Fruit fly (Drosophila melanogaster) whole organism, embryonic: ENCODE data around the gene CG32573.
A peak's percentile ranks its signal among the peaks of the same experiment; 100 is the strongest.

Experiments
- Adf1 ChIP-seq: fragments of 200-800 bp; sonication (Bioruptor generic); IDR thresholded peaks from 2 replicates; pipeline ENCODE4 v1.3.6; 2022; ENCODE audit warnings: missing biosample characterization, missing genetic modification characterization
- Bgb ChIP-seq: fragments of 200-800 bp; sonication (Bioruptor generic); IDR thresholded peaks from 2 replicates; pipeline ENCODE4 v1.3.6; 2022; ENCODE audit warnings: missing biosample characterization, missing genetic modification characterization; ENCODE audit not compliant: partially characterized antibody
- CG10321 ChIP-seq: fragments of 200-800 bp; sonication (Bioruptor generic); IDR thresholded peaks from 2 replicates; pipeline ENCODE4 v1.3.6; 2022; ENCODE audit warnings: missing biosample characterization, missing genetic modification characterization
- CG11247 ChIP-seq: fragments of 200-800 bp; sonication (Bioruptor generic); IDR thresholded peaks from 2 replicates; pipeline ENCODE4 v1.3.6; 2022; ENCODE audit warnings: missing biosample characterization, missing genetic modification characterization
- CG11560 ChIP-seq: fragments of 200-800 bp; sonication (Bioruptor generic); IDR thresholded peaks from 3 replicates; pipeline ENCODE4 v1.3.6; 2022; ENCODE audit warnings: missing biosample characterization, missing genetic modification characterization
- CG13296 ChIP-seq: fragments of 200-800 bp; sonication (Bioruptor generic); optimal IDR thresholded peaks from 3 replicates; lab custom pipeline; 2018; ENCODE audit warnings: missing biosample characterization, mild to moderate bottlenecking, missing genetic modification characterization
- CG13775 ChIP-seq: fragments of 200-800 bp; sonication (Bioruptor generic); optimal IDR thresholded peaks from 3 replicates; lab custom pipeline; 2017; ENCODE audit warnings: missing biosample characterization, mild to moderate bottlenecking, missing genetic modification characterization
- CG14441 ChIP-seq: fragments of 200-800 bp; sonication (Bioruptor generic); IDR thresholded peaks from 2 replicates; pipeline ENCODE4 v1.3.6; 2022; ENCODE audit warnings: missing biosample characterization, missing genetic modification characterization
- CG15514 ChIP-seq: fragments of 200-800 bp; sonication (Bioruptor generic); optimal IDR thresholded peaks from 3 replicates; lab custom pipeline; 2017; ENCODE audit warnings: missing biosample characterization, missing genetic modification characterization, mild to moderate bottlenecking, moderate library complexity, missing genetic modification reagents
- CG15696 ChIP-seq: fragments of 200-800 bp; sonication (Bioruptor generic); optimal IDR thresholded peaks from 2 replicates; lab custom pipeline; 2019; ENCODE audit warnings: missing biosample characterization, mild to moderate bottlenecking, missing genetic modification characterization, moderate library complexity
- CG16813 ChIP-seq: fragments of 200-800 bp; sonication (Bioruptor generic); IDR thresholded peaks from 3 replicates; pipeline ENCODE4 v1.3.6; 2022; ENCODE audit warnings: missing biosample characterization, missing genetic modification characterization; ENCODE audit not compliant: partially characterized antibody
- CG18011 ChIP-seq: fragments of 200-800 bp; sonication (Bioruptor generic); optimal IDR thresholded peaks from 2 replicates; lab custom pipeline; 2017; ENCODE audit warnings: missing biosample characterization, missing genetic modification characterization, mild to moderate bottlenecking, moderate library complexity, missing genotype
- CG1832 ChIP-seq: fragments of 200-800 bp; sonication (Bioruptor generic); optimal IDR thresholded peaks from 2 replicates; lab custom pipeline; 2017; ENCODE audit warnings: missing biosample characterization, mild to moderate bottlenecking, missing genetic modification characterization, inconsistent platforms
- CG2129 ChIP-seq: fragments of 200-800 bp; sonication (Bioruptor generic); IDR thresholded peaks from 2 replicates; pipeline ENCODE4 v1.3.6; 2022; ENCODE audit warnings: missing biosample characterization, missing genetic modification characterization; ENCODE audit not compliant: partially characterized antibody
- CG2199 ChIP-seq: fragments of 200-800 bp; sonication (Bioruptor generic); IDR thresholded peaks from 3 replicates; pipeline ENCODE4 v1.3.6; 2022; ENCODE audit warnings: missing biosample characterization, missing genetic modification characterization
- CG31365 ChIP-seq: fragments of 200-800 bp; sonication (Bioruptor generic); optimal IDR thresholded peaks from 2 replicates; lab custom pipeline; 2018; ENCODE audit warnings: missing biosample characterization, mild to moderate bottlenecking, missing genetic modification characterization
- CG32532 ChIP-seq: fragments of 200-800 bp; sonication (Bioruptor generic); IDR thresholded peaks from 2 replicates; pipeline ENCODE4 v1.3.6; 2022; ENCODE audit warnings: missing biosample characterization, missing genetic modification characterization
- CG4360 ChIP-seq: fragments of 200-800 bp; sonication (Bioruptor generic); IDR thresholded peaks from 2 replicates; pipeline ENCODE4 v1.3.6; 2022; ENCODE audit warnings: missing biosample characterization, missing genetic modification characterization
- CG5180 ChIP-seq: fragments of 200-800 bp; sonication (Bioruptor generic); optimal IDR thresholded peaks from 3 replicates; lab custom pipeline; 2017; ENCODE audit warnings: missing biosample characterization, missing genetic modification characterization, mild to moderate bottlenecking, moderate library complexity, missing genetic modification reagents
- CG6791 ChIP-seq: fragments of 200-800 bp; sonication (Bioruptor generic); IDR thresholded peaks from 3 replicates; pipeline ENCODE4 v1.3.6; 2022; ENCODE audit warnings: missing biosample characterization, missing genetic modification characterization; ENCODE audit not compliant: partially characterized antibody
- CG6813 ChIP-seq: fragments of 200-800 bp; sonication (Bioruptor generic); optimal IDR thresholded peaks from 2 replicates; lab custom pipeline; 2017; ENCODE audit warnings: missing biosample characterization, missing genetic modification characterization, mild to moderate bottlenecking, moderate library complexity, missing genetic modification reagents
- CG7745 ChIP-seq: fragments of 200-800 bp; sonication (Bioruptor generic); optimal IDR thresholded peaks from 2 replicates; lab custom pipeline; 2018; ENCODE audit warnings: missing biosample characterization, mild to moderate bottlenecking, missing genetic modification characterization, moderate library complexity
- CG8290 ChIP-seq, 3 experiments: fragments of 200-800 bp; sonication (Bioruptor generic); optimal IDR thresholded peaks; 2 replicates each; lab custom pipeline; 2016 to 2019; ENCODE audit warnings: missing biosample characterization in 3 of 3, missing genetic modification characterization in 3 of 3, mild to moderate bottlenecking in 2 of 3, moderate library complexity in 1 of 3
- CG8478 ChIP-seq: fragments of >200 bp; optimal IDR thresholded peaks from 2 replicates; lab custom pipeline; 2018
- D19A ChIP-seq: fragments of 200-800 bp; optimal IDR thresholded peaks from 3 replicates; lab custom pipeline; 2019; ENCODE audit warnings: missing biosample characterization, mild to moderate bottlenecking, missing genetic modification characterization, moderate library complexity
- Dfd ChIP-seq, 2 experiments: fragments of >200 bp; optimal IDR thresholded peaks; 2 replicates each; lab custom pipeline; 2017; ENCODE audit warnings: missing biosample characterization in 2 of 2, missing genetic modification characterization in 2 of 2
- GATAe ChIP-seq: fragments of 200-800 bp; sonication (Bioruptor generic); conservative IDR thresholded peaks from 2 replicates; pipeline ENCODE4 v1.3.6; 2022; ENCODE audit warnings: missing biosample characterization, missing genetic modification characterization
- Hmr ChIP-seq: fragments of 200-800 bp; sonication (Bioruptor generic); optimal IDR thresholded peaks from 3 replicates; lab custom pipeline; 2017; ENCODE audit warnings: mild to moderate bottlenecking, missing biosample characterization, missing genetic modification reagents, missing genetic modification characterization
- Kr ChIP-seq: fragments of 200-800 bp; sonication (Bioruptor generic); optimal IDR thresholded peaks from 2 replicates; lab custom pipeline; 2017; ENCODE audit warnings: missing biosample characterization, mild to moderate bottlenecking, missing genetic modification characterization
- MBD-R2 ChIP-seq: fragments of 200-800 bp; sonication (Bioruptor generic); IDR thresholded peaks from 2 replicates; pipeline ENCODE4 v1.3.6; 2022; ENCODE audit warnings: missing biosample characterization, missing genetic modification characterization
- Mrtf ChIP-seq: fragments of 200-800 bp; sonication (Bioruptor generic); IDR thresholded peaks from 3 replicates; pipeline ENCODE4 v1.3.6; 2022; ENCODE audit warnings: missing biosample characterization, missing genetic modification characterization
- Sox100B ChIP-seq: fragments of 200-800 bp; sonication (Bioruptor generic); optimal IDR thresholded peaks from 3 replicates; lab custom pipeline; 2018; ENCODE audit warnings: missing biosample characterization, mild to moderate bottlenecking, missing genetic modification characterization
- Stat92E ChIP-seq, 3 experiments: fragments of >200 bp in 2 of 3; fragments of 200-800 bp in 1 of 3; sonication (Bioruptor generic) in 1 of 3; optimal IDR thresholded peaks; 2 replicates each; lab custom pipeline; 2017 to 2019; ENCODE audit warnings: missing biosample characterization in 3 of 3, missing genetic modification characterization in 3 of 3, mild to moderate bottlenecking in 1 of 3, moderate library complexity in 1 of 3
- Trl ChIP-seq, 3 experiments: fragments of >200 bp in 2 of 3; fragments of 200-800 bp in 1 of 3; sonication (Bioruptor generic) in 1 of 3; optimal IDR thresholded peaks; 2 replicates in 1 of 3; 3 replicates in 2 of 3; lab custom pipeline; 2016 to 2017; ENCODE audit warnings: missing biosample characterization in 1 of 3, missing genetic modification characterization in 1 of 3
- ash1 ChIP-seq: fragments of 200-800 bp; sonication (Bioruptor generic); optimal IDR thresholded peaks from 2 replicates; lab custom pipeline; 2018; ENCODE audit warnings: missing biosample characterization, mild to moderate bottlenecking, missing genetic modification characterization
- bigmax ChIP-seq: fragments of 200-800 bp; sonication (Bioruptor generic); optimal IDR thresholded peaks from 2 replicates; lab custom pipeline; 2018; ENCODE audit warnings: missing biosample characterization, mild to moderate bottlenecking, missing genetic modification characterization
- cwo ChIP-seq: fragments of 200-800 bp; sonication (Bioruptor generic); optimal IDR thresholded peaks from 3 replicates; lab custom pipeline; 2017; ENCODE audit warnings: missing biosample characterization, missing genetic modification characterization, mild to moderate bottlenecking, moderate library complexity, missing genetic modification reagents
- dan ChIP-seq: fragments of 200-800 bp; sonication (Bioruptor generic); IDR thresholded peaks from 2 replicates; pipeline ENCODE4 v1.3.6; 2022; ENCODE audit warnings: missing biosample characterization, missing genetic modification characterization
- en ChIP-seq: fragments of 200-800 bp; sonication (Bioruptor generic); optimal IDR thresholded peaks from 2 replicates; lab custom pipeline; 2016; ENCODE audit warnings: missing biosample characterization, missing genetic modification characterization
- fu2 ChIP-seq: fragments of 200-800 bp; sonication (Bioruptor generic); optimal IDR thresholded peaks from 2 replicates; lab custom pipeline; 2016; ENCODE audit warnings: missing biosample characterization, missing genetic modification characterization
- hbn ChIP-seq: fragments of 200-800 bp; sonication (Bioruptor generic); IDR thresholded peaks from 2 replicates; pipeline ENCODE4 v1.3.6; 2022; ENCODE audit warnings: missing biosample characterization, missing genetic modification characterization; ENCODE audit not compliant: partially characterized antibody
- nmo ChIP-seq: fragments of 200-800 bp; sonication (Bioruptor generic); optimal IDR thresholded peaks from 2 replicates; lab custom pipeline; 2018; ENCODE audit warnings: missing biosample characterization, mild to moderate bottlenecking, missing genetic modification characterization, moderate library complexity
- nom ChIP-seq: fragments of 200-800 bp; sonication (Bioruptor generic); optimal IDR thresholded peaks from 2 replicates; lab custom pipeline; 2017; ENCODE audit warnings: missing biosample characterization, missing genetic modification characterization, mild to moderate bottlenecking, moderate library complexity, missing genetic modification reagents
- pros ChIP-seq: fragments of 200-800 bp; sonication (Bioruptor generic); optimal IDR thresholded peaks from 3 replicates; lab custom pipeline; 2019; ENCODE audit warnings: missing biosample characterization, mild to moderate bottlenecking, missing genetic modification characterization, moderate library complexity
- schlank ChIP-seq: fragments of 200-800 bp; sonication (Bioruptor generic); optimal IDR thresholded peaks from 2 replicates; lab custom pipeline; 2018; ENCODE audit warnings: missing biosample characterization, mild to moderate bottlenecking, missing genetic modification characterization
- sens-2 ChIP-seq: fragments of 200-800 bp; sonication (Bioruptor generic); IDR thresholded peaks from 2 replicates; pipeline ENCODE4 v1.3.6; 2022; ENCODE audit warnings: missing biosample characterization, missing genetic modification characterization
- sima ChIP-seq: fragments of 200-800 bp; sonication (Bioruptor generic); optimal IDR thresholded peaks from 2 replicates; lab custom pipeline; 2016; ENCODE audit warnings: missing biosample characterization, missing genetic modification characterization
- wek ChIP-seq: fragments of 200-800 bp; sonication (Bioruptor generic); optimal IDR thresholded peaks from 3 replicates; lab custom pipeline; 2018; ENCODE audit warnings: missing biosample characterization, mild to moderate bottlenecking, missing genetic modification characterization, moderate library complexity

Gene CG32573

dm6 chrX:16651098-16651497, at the start of gene CG32573, which contains the start of gene CG42512 (continued):
- TF ChIP-seq CG6813 = no peak
- TF ChIP-seq bigmax (GFP tag; lab: Kevin White, UChicago) = no peak
- peak; percentile 79 for TF ChIP-seq Bgb
- no peak for TF ChIP-seq sima (GFP tag; lab: Kevin White, UChicago)
- TF ChIP-seq CG13775 (GFP tag; lab: Kevin White, UChicago) = no peak
- TF ChIP-seq sens-2 (GFP tag; lab: Robert Waterston, UW) = no peak
- TF ChIP-seq CG7745 (tag; lab: Kevin White, UChicago) = no peak
- TF ChIP-seq nmo = peak; percentile 23
- TF ChIP-seq Stat92E (GFP tag; optimal IDR thresholded peaks at IDR 0.05; lab: Kevin White, UChicago) = no peak
- no peak for TF ChIP-seq CG31365 (tag; lab: Kevin White, UChicago)
- no peak for TF ChIP-seq ash1
- TF ChIP-seq CG6791 (GFP tag; lab: Robert Waterston, UW) = peak; percentile 62; the same call in 2 of the 3 replicates

DNA sequence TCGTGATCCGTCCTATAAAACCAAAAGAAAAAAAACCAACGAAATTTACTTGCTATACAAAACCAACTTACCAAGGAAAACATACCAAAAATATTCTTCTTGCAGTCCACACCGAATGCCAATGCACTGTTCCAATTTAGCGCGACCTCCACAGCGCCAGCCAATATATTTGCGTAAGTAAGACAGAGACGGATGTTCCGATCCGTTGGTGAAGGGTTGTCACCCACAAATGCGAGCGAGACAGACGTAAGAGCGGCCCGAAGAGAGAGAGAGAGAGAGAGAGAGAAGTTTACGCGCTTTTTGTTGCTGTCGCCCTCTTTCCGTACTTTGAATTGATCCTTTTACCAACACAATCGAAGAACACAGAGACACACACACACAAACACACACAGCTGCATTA, 43.3 kb upstream of the CG32573 start:
- TF ChIP-seq hbn (GFP tag; lab: Robert Waterston, UW) (no peak), nom (GFP tag; lab: Kevin White, UChicago) (peak; percentile 35), CG8478 (lab: Kevin White, UChicago) (peak; percentile 75), CG4360 (GFP tag; lab: Robert Waterston, UW) (no peak), Mrtf (GFP tag; lab: Robert Waterston, UW) (no peak), CG15696 (tag; lab: Kevin White, UChicago) (no peak), CG16813 (GFP tag; lab: Robert Waterston, UW) (no peak), Adf1 (GFP tag; lab: Robert Waterston, UW) (no peak), fu2 (GFP tag; lab: Kevin White, UChicago) (no peak), en (no peak), CG11247 (GFP tag; lab: Robert Waterston, UW) (no peak), CG18011 (GFP tag; lab: Kevin White, UChicago) (no peak), wek (GFP tag; lab: Kevin White, UChicago) (no peak), CG2129 (GFP tag; lab: Robert Waterston, UW) (no peak), CG11560 (tag; lab: Robert Waterston, UW) (no peak), MBD-R2 (GFP tag; lab: Robert Waterston, UW) (no peak), schlank (tag; lab: Kevin White, UChicago) (no peak), CG15514 (GFP tag; lab: Kevin White, UChicago) (no peak), Hmr (GFP tag; lab: Kevin White, UChicago) (no peak), Kr (peak; percentile 46), CG1832 (GFP tag; lab: Kevin White, UChicago) (peak; percentile 92), cwo (GFP tag; lab: Kevin White, UChicago) (no peak), CG2199 (GFP tag; lab: Robert Waterston, UW) (peak; percentile 73; the same call in 1 of the 3 replicates), CG13296 (GFP tag; lab: Kevin White, UChicago) (no peak), GATAe (GFP tag; lab: Robert Waterston, UW) (no peak), pros (GFP tag; lab: Kevin White, UChicago) (no peak), CG8290 (GFP tag; optimal IDR thresholded peaks at IDR 0.05; lab: Kevin White, UChicago) (peak; percentile 1), CG8290 (tag; optimal IDR thresholded peaks at IDR 0.05; lab: Kevin White, UChicago) (no peak), Trl (optimal IDR thresholded peaks at IDR 0.05; lab: Kevin White, UChicago) (peak in 1 of 2 experiments; percentile 31), Trl (GFP tag; optimal IDR thresholded peaks at IDR 0.05; lab: Kevin White, UChicago) (no peak), dan (no peak), CG14441 (GFP tag; lab: Robert Waterston, UW) (no peak), CG10321 (GFP tag; lab: Robert Waterston, UW) (peak; percentile 81), CG5180 (GFP tag; lab: Kevin White, UChicago) (no peak), Sox100B (GFP tag; lab: Kevin White, UChicago) (no peak), D19A (tag; lab: Kevin White, UChicago) (peak; percentile 87), Dfd (GFP tag; optimal IDR thresholded peaks at IDR 0.05; lab: Kevin White, UChicago) (no peak), CG32532 (GFP tag; lab: Robert Waterston, UW) (no peak)
